Fruit fly (Drosophila melanogaster) whole organism, embryonic: ENCODE measurements around the gene HP1e.
A peak's percentile ranks its signal among the peaks of the same experiment; 100 is the strongest.

Experiments used
- Ada2b ChIP-seq: fragments of 200-800 bp; sonication (Bioruptor generic); IDR thresholded peaks from 2 replicates; pipeline ENCODE4 v1.3.6; 2022; ENCODE audit warnings: missing biosample characterization, missing genetic modification characterization
- Adf1 ChIP-seq: fragments of 200-800 bp; sonication (Bioruptor generic); IDR thresholded peaks from 2 replicates; pipeline ENCODE4 v1.3.6; 2022; ENCODE audit warnings: missing biosample characterization, missing genetic modification characterization
- Atf6 ChIP-seq: fragments of 200-800 bp; sonication (Bioruptor generic); IDR thresholded peaks from 2 replicates; pipeline ENCODE4 v1.3.6; 2022; ENCODE audit warnings: missing biosample characterization, missing genetic modification characterization
- BtbVII ChIP-seq: fragments of 200-800 bp; sonication (Bioruptor generic); optimal IDR thresholded peaks from 3 replicates; lab custom pipeline; 2017; ENCODE audit warnings: missing biosample characterization, mild to moderate bottlenecking, missing genetic modification characterization
- C15 ChIP-seq: fragments of 200-800 bp; sonication (Bioruptor generic); IDR thresholded peaks from 3 replicates; pipeline ENCODE4 v1.3.6; 2022; ENCODE audit warnings: missing biosample characterization, missing genetic modification characterization
- CG10565 ChIP-seq: fragments of 200-800 bp; sonication (Bioruptor generic); optimal IDR thresholded peaks from 3 replicates; lab custom pipeline; 2016; ENCODE audit warnings: missing biosample characterization, mild to moderate bottlenecking, missing genetic modification characterization
- CG12942 ChIP-seq: fragments of 200-800 bp; sonication (Bioruptor generic); optimal IDR thresholded peaks from 3 replicates; lab custom pipeline; 2016; ENCODE audit warnings: missing biosample characterization, missing genetic modification characterization
- CG15601 ChIP-seq: fragments of 200-800 bp; sonication (Bioruptor generic); optimal IDR thresholded peaks from 3 replicates; lab custom pipeline; 2019; ENCODE audit warnings: missing biosample characterization, mild to moderate bottlenecking, missing genetic modification characterization, moderate library complexity
- CG17612 ChIP-seq: fragments of 200-800 bp; sonication (Bioruptor generic); IDR thresholded peaks from 2 replicates; pipeline ENCODE4 v1.3.6; 2022; ENCODE audit warnings: missing biosample characterization, missing genetic modification characterization
- CG32532 ChIP-seq: fragments of 200-800 bp; sonication (Bioruptor generic); IDR thresholded peaks from 2 replicates; pipeline ENCODE4 v1.3.6; 2022; ENCODE audit warnings: missing biosample characterization, missing genetic modification characterization
- CG6813 ChIP-seq: fragments of 200-800 bp; sonication (Bioruptor generic); optimal IDR thresholded peaks from 2 replicates; lab custom pipeline; 2017; ENCODE audit warnings: missing biosample characterization, missing genetic modification characterization, mild to moderate bottlenecking, moderate library complexity, missing genetic modification reagents
- CG8388 ChIP-seq: fragments of 200-800 bp; sonication (Bioruptor generic); optimal IDR thresholded peaks from 2 replicates; lab custom pipeline; 2019; ENCODE audit warnings: missing biosample characterization, mild to moderate bottlenecking, missing genetic modification characterization, moderate library complexity
- CG8765 ChIP-seq: fragments of 200-800 bp; sonication (Bioruptor generic); IDR thresholded peaks from 2 replicates; pipeline ENCODE4 v1.3.6; 2022; ENCODE audit warnings: missing biosample characterization, missing genetic modification characterization
- CG8924 ChIP-seq: fragments of 200-800 bp; optimal IDR thresholded peaks from 3 replicates; lab custom pipeline; 2019; ENCODE audit warnings: missing biosample characterization, mild to moderate bottlenecking, missing genetic modification characterization, moderate library complexity
- D ChIP-seq, 2 experiments: fragments of 200-800 bp in 1 of 2; fragments of >200 bp in 1 of 2; sonication (Bioruptor generic) in 1 of 2; optimal IDR thresholded peaks; 2 replicates in 1 of 2; 3 replicates in 1 of 2; lab custom pipeline; 2017; ENCODE audit warnings: mild to moderate bottlenecking in 1 of 2, missing biosample characterization in 1 of 2, missing genetic modification characterization in 1 of 2, missing genetic modification reagents in 1 of 2
- Dip3 ChIP-seq: fragments of 200-800 bp; sonication (Bioruptor generic); optimal IDR thresholded peaks from 3 replicates; lab custom pipeline; 2016; ENCODE audit warnings: missing biosample characterization, missing genetic modification characterization
- Ets97D ChIP-seq: fragments of 200-800 bp; sonication (Bioruptor generic); optimal IDR thresholded peaks from 3 replicates; lab custom pipeline; 2016; ENCODE audit warnings: missing biosample characterization, missing genetic modification characterization
- Fer1 ChIP-seq: fragments of 200-800 bp; sonication (Bioruptor generic); optimal IDR thresholded peaks from 2 replicates; lab custom pipeline; 2017; ENCODE audit warnings: missing biosample characterization, mild to moderate bottlenecking, missing genetic modification characterization
- HLH54F ChIP-seq: fragments of 200-800 bp; sonication (Bioruptor generic); optimal IDR thresholded peaks from 3 replicates; lab custom pipeline; 2016; ENCODE audit warnings: missing biosample characterization, missing genetic modification characterization
- Hey ChIP-seq: fragments of 200-800 bp; sonication (Bioruptor generic); optimal IDR thresholded peaks from 3 replicates; lab custom pipeline; 2018; ENCODE audit warnings: missing biosample characterization, mild to moderate bottlenecking, missing genetic modification characterization
- Lim3 ChIP-seq: fragments of 200-800 bp; sonication (Bioruptor generic); IDR thresholded peaks from 2 replicates; pipeline ENCODE4 v1.3.6; 2022; ENCODE audit warnings: missing biosample characterization, missing genetic modification characterization
- Mrtf ChIP-seq: fragments of 200-800 bp; sonication (Bioruptor generic); IDR thresholded peaks from 3 replicates; pipeline ENCODE4 v1.3.6; 2022; ENCODE audit warnings: missing biosample characterization, missing genetic modification characterization
- Rx ChIP-seq: fragments of 200-800 bp; sonication (Bioruptor generic); IDR thresholded peaks from 2 replicates; pipeline ENCODE4 v1.3.6; 2022; ENCODE audit warnings: missing biosample characterization, missing genetic modification characterization
- Spps ChIP-seq: fragments of 200-800 bp; sonication (Bioruptor generic); optimal IDR thresholded peaks from 2 replicates; lab custom pipeline; 2018; ENCODE audit warnings: missing biosample characterization, mild to moderate bottlenecking, missing genetic modification characterization
- TFAM ChIP-seq: fragments of 200-800 bp; sonication (Bioruptor generic); optimal IDR thresholded peaks from 2 replicates; lab custom pipeline; 2017; ENCODE audit warnings: missing biosample characterization, missing genetic modification characterization, inconsistent platforms
- Usf ChIP-seq: fragments of 200-800 bp; sonication (Bioruptor generic); optimal IDR thresholded peaks from 2 replicates; lab custom pipeline; 2017; ENCODE audit warnings: missing genotype, missing biosample characterization, missing genetic modification characterization
- abd-A ChIP-seq: fragments of 200-800 bp; sonication (Bioruptor generic); optimal IDR thresholded peaks from 3 replicates; lab custom pipeline; 2019; ENCODE audit warnings: missing biosample characterization, mild to moderate bottlenecking, missing genetic modification characterization, moderate library complexity
- al ChIP-seq: fragments of 200-800 bp; sonication (Bioruptor generic); IDR thresholded peaks from 2 replicates; pipeline ENCODE4 v1.3.6; 2022; ENCODE audit warnings: missing biosample characterization, missing genetic modification characterization
- cato ChIP-seq: fragments of 200-800 bp; sonication (Bioruptor generic); optimal IDR thresholded peaks from 2 replicates; lab custom pipeline; 2016; ENCODE audit warnings: missing biosample characterization, missing genetic modification characterization, borderline replicate concordance
- chm ChIP-seq: fragments of 200-800 bp; sonication (Bioruptor generic); IDR thresholded peaks from 2 replicates; pipeline ENCODE4 v1.3.6; 2022; ENCODE audit warnings: missing biosample characterization, missing genetic modification characterization
- ci ChIP-seq: fragments of 200-800 bp; sonication (Bioruptor generic); IDR thresholded peaks from 3 replicates; pipeline ENCODE4 v1.3.6; 2022; ENCODE audit warnings: missing biosample characterization, missing genetic modification characterization
- croc ChIP-seq: fragments of 200-800 bp; sonication (Bioruptor generic); conservative IDR thresholded peaks from 3 replicates; pipeline ENCODE4 v1.3.6; 2022; ENCODE audit warnings: missing biosample characterization, missing genetic modification characterization
- crp ChIP-seq, 2 experiments: fragments of 200-800 bp; sonication (Bioruptor generic); optimal IDR thresholded peaks; 2 replicates in 1 of 2; 3 replicates in 1 of 2; lab custom pipeline; 2017; ENCODE audit warnings: missing biosample characterization in 2 of 2, missing genetic modification characterization in 2 of 2, mild to moderate bottlenecking in 1 of 2, moderate library complexity in 1 of 2
- dmrt99B ChIP-seq: fragments of 200-800 bp; sonication (Bioruptor generic); optimal IDR thresholded peaks from 2 replicates; lab custom pipeline; 2018; ENCODE audit warnings: missing biosample characterization, mild to moderate bottlenecking, missing genetic modification characterization, moderate library complexity
- fu2 ChIP-seq: fragments of 200-800 bp; sonication (Bioruptor generic); optimal IDR thresholded peaks from 2 replicates; lab custom pipeline; 2016; ENCODE audit warnings: missing biosample characterization, missing genetic modification characterization
- gce ChIP-seq: fragments of 200-800 bp; sonication (Bioruptor generic); IDR thresholded peaks from 3 replicates; pipeline ENCODE4 v1.3.6; 2022; ENCODE audit warnings: missing biosample characterization, missing genetic modification characterization
- gfzf ChIP-seq: fragments of 200-800 bp; sonication (Bioruptor generic); optimal IDR thresholded peaks from 2 replicates; lab custom pipeline; 2016; ENCODE audit warnings: missing biosample characterization, mild to moderate bottlenecking, missing genetic modification characterization, moderate library complexity
- grn ChIP-seq: fragments of 200-800 bp; sonication (Bioruptor generic); optimal IDR thresholded peaks from 3 replicates; lab custom pipeline; 2017; ENCODE audit warnings: missing biosample characterization, missing genetic modification characterization
- gro ChIP-seq: fragments of 200-800 bp; sonication (Bioruptor generic); optimal IDR thresholded peaks from 2 replicates; lab custom pipeline; 2016; ENCODE audit warnings: missing biosample characterization, missing genetic modification characterization
- ham ChIP-seq: fragments of 200-800 bp; sonication (Bioruptor generic); IDR thresholded peaks from 2 replicates; pipeline ENCODE4 v1.3.6; 2022; ENCODE audit warnings: missing biosample characterization, missing genetic modification characterization
- hbn ChIP-seq: fragments of 200-800 bp; sonication (Bioruptor generic); IDR thresholded peaks from 2 replicates; pipeline ENCODE4 v1.3.6; 2022; ENCODE audit warnings: missing biosample characterization, missing genetic modification characterization; ENCODE audit not compliant: partially characterized antibody
- inv ChIP-seq: fragments of 200-800 bp; sonication (Bioruptor generic); IDR thresholded peaks from 2 replicates; pipeline ENCODE4 v1.3.6; 2022; ENCODE audit warnings: missing biosample characterization, missing genetic modification characterization; ENCODE audit not compliant: partially characterized antibody
- mld ChIP-seq: fragments of 200-800 bp; sonication (Bioruptor generic); IDR thresholded peaks from 3 replicates; pipeline ENCODE4 v1.3.6; 2022; ENCODE audit warnings: missing biosample characterization, missing genetic modification characterization; ENCODE audit not compliant: partially characterized antibody
- nau ChIP-seq: fragments of 200-800 bp; sonication (Bioruptor generic); optimal IDR thresholded peaks from 3 replicates; lab custom pipeline; 2017; ENCODE audit warnings: missing biosample characterization, mild to moderate bottlenecking, missing genetic modification characterization, missing genetic modification reagents
- onecut ChIP-seq: fragments of 200-800 bp; sonication (Bioruptor generic); IDR thresholded peaks from 2 replicates; pipeline ENCODE4 v1.3.6; 2022; ENCODE audit warnings: missing biosample characterization, missing genetic modification characterization
- pho ChIP-seq: fragments of 200-800 bp; sonication (Bioruptor generic); optimal IDR thresholded peaks from 2 replicates; lab custom pipeline; 2016; ENCODE audit warnings: missing biosample characterization, missing genetic modification characterization
- sna ChIP-seq: fragments of 200-800 bp; sonication (Bioruptor generic); IDR thresholded peaks from 2 replicates; pipeline ENCODE4 v1.3.6; 2022; ENCODE audit warnings: missing biosample characterization, missing genetic modification characterization; ENCODE audit not compliant: partially characterized antibody
- ssp ChIP-seq: fragments of 200-800 bp; sonication (Bioruptor generic); IDR thresholded peaks from 2 replicates; pipeline ENCODE4 v1.3.6; 2022; ENCODE audit warnings: missing biosample characterization, missing genetic modification characterization

HP1e gene

DNA sequence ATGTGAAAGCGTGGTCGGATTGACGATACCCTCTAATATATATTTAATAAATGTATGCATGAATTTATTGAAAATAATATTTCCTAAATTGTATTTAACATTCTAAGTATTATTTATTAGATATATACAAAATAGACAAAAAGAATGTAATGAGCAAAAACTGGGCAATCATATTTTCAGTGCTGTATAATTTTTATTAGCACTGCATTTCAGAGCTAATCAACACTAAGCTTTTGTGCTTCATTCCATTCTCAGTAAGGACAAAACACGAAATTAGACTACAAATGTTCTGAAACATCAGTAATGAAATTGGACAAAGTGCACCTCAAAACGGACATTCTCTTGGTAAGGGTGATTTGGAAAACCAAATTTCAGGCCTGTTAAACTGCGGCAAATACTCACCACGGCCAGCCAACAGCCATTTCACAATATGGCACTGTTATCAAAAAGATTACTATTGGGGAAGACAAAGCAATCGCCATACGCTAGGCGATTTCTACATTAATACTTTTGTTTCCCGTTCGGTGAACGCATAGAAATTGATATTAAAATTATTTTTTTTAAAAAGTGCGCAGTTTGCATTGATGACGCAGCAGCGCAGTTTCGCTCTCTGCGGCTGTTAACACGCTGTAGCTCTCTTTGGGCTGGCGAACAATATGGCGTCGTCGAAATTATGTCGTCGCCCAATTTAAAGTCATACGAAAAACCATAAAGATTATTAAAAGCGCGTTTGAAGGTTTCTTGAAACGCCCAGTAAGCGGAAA is 19.0 kb downstream of the HP1e start (continued):
- peak; percentile 60 for TF ChIP-seq ssp (GFP tag; lab: Robert Waterston, UW)
- peak; percentile 77 for TF ChIP-seq CG6813
- peak; percentile 59 for TF ChIP-seq Dip3 (GFP tag; lab: Kevin White, UChicago)
- peak; percentile 80 for TF ChIP-seq HLH54F (GFP tag; lab: Kevin White, UChicago)
- TF ChIP-seq mld (GFP tag; lab: Robert Waterston, UW): no peak
- TF ChIP-seq Fer1 (GFP tag; lab: Kevin White, UChicago): peak; percentile 88
- TF ChIP-seq D (optimal IDR thresholded peaks at IDR 0.05; lab: Kevin White, UChicago): no peak
- TF ChIP-seq D (GFP tag; optimal IDR thresholded peaks at IDR 0.05; lab: Kevin White, UChicago): peak; percentile 90
- TF ChIP-seq cato (GFP tag; lab: Kevin White, UChicago): peak; percentile 64
- TF ChIP-seq CG17612 (GFP tag; lab: Robert Waterston, UW): peak; percentile 67
- no peak for TF ChIP-seq hbn (GFP tag; lab: Robert Waterston, UW)
- TF ChIP-seq CG8924: peak; percentile 95
- peak; percentile 75 for TF ChIP-seq Ada2b
- peak; percentile 40; the same call in 1 of the 2 replicates for TF ChIP-seq CG8765 (GFP tag; lab: Robert Waterston, UW)
- TF ChIP-seq gro (GFP tag; lab: Kevin White, UChicago): peak; percentile 38
- peak; percentile 45 for TF ChIP-seq TFAM (GFP tag; lab: Kevin White, UChicago)
- peak; percentile 60 for TF ChIP-seq croc (GFP tag; lab: Robert Waterston, UW)
- peak; percentile 89 for TF ChIP-seq chm (GFP tag; lab: Robert Waterston, UW)
- peak; percentile 58; the same call in 1 of the 2 replicates for TF ChIP-seq Rx
- TF ChIP-seq gfzf (GFP tag; lab: Kevin White, UChicago): no peak
- peak; percentile 83 for TF ChIP-seq Usf
- peak; percentile 88 for TF ChIP-seq CG15601
- no peak for TF ChIP-seq inv (GFP tag; lab: Robert Waterston, UW)
- TF ChIP-seq Spps (tag; lab: Kevin White, UChicago): peak; percentile 69
- TF ChIP-seq dmrt99B (tag; lab: Kevin White, UChicago): peak; percentile 91
- peak; percentile 88 for TF ChIP-seq CG32532
- peak; percentile 80 for TF ChIP-seq nau
- TF ChIP-seq BtbVII (GFP tag; lab: Kevin White, UChicago): peak; percentile 86
- TF ChIP-seq fu2 (GFP tag; lab: Kevin White, UChicago): peak; percentile 56
- TF ChIP-seq Atf6 (GFP tag; lab: Robert Waterston, UW): peak; percentile 82
- TF ChIP-seq gce: no peak
- TF ChIP-seq CG12942: peak; percentile 87
- no peak for TF ChIP-seq abd-A (tag; lab: Kevin White, UChicago)
- peak; percentile 45; the same call in 1 of the 2 replicates for TF ChIP-seq ham (GFP tag; lab: Robert Waterston, UW)
- peak; percentile 32 for TF ChIP-seq Hey (tag; lab: Kevin White, UChicago)
- TF ChIP-seq onecut: peak; percentile 64
- no peak for TF ChIP-seq CG10565 (GFP tag; lab: Kevin White, UChicago)
- TF ChIP-seq Mrtf (GFP tag; lab: Robert Waterston, UW): peak; percentile 72; the same call in 2 of the 3 replicates
- peak; percentile 14 for TF ChIP-seq Ets97D (GFP tag; lab: Kevin White, UChicago)
- peak; percentile 32; the same call in 1 of the 3 replicates for TF ChIP-seq C15 (GFP tag; lab: Robert Waterston, UW)
- peak; percentile 47 for TF ChIP-seq Adf1 (GFP tag; lab: Robert Waterston, UW)
- peak; percentile 79; the same call in 2 of the 3 replicates for TF ChIP-seq ci (GFP tag; lab: Robert Waterston, UW)
- TF ChIP-seq crp (GFP tag; optimal IDR thresholded peaks at IDR 0.05; lab: Kevin White, UChicago): peak in 1 of 2 experiments; percentile 37
- peak; percentile 83 for TF ChIP-seq al (GFP tag; lab: Robert Waterston, UW)
- TF ChIP-seq grn (GFP tag; lab: Kevin White, UChicago): no peak
- peak; percentile 85 for TF ChIP-seq CG8388 (GFP tag; lab: Kevin White, UChicago)
- no peak for TF ChIP-seq Lim3 (GFP tag; lab: Robert Waterston, UW)
- no peak for TF ChIP-seq sna (GFP tag; lab: Robert Waterston, UW)
- peak; percentile 68 for TF ChIP-seq pho (GFP tag; lab: Kevin White, UChicago)
